Worm (Caenorhabditis elegans) whole organism, L1 larva: Measurements from ENCODE around the gene sups-1.

Source experiments
- C04F5.9 ChIP-seq: sonication (generic microtip); optimal IDR thresholded peaks from 2 replicates; lab custom pipeline; 2016; ENCODE audit warnings: missing genetic modification characterization, missing compliant biosample characterization
- C16A3.4 ChIP-seq: fragments of 150-350 bp; optimal IDR thresholded peaks from 2 replicates; lab custom pipeline; 2014; ENCODE audit warnings: missing biosample characterization, missing genetic modification characterization
- aly-2 ChIP-seq: fragments of 150-350 bp; optimal IDR thresholded peaks from 2 replicates; lab custom pipeline; 2014; ENCODE audit warnings: missing biosample characterization, missing genetic modification characterization
- blmp-1 ChIP-seq: fragments of 150-350 bp; optimal IDR thresholded peaks from 2 replicates; lab custom pipeline; 2014; ENCODE audit warnings: missing biosample characterization, missing genetic modification characterization
- ces-1 ChIP-seq: fragments of 150-350 bp; optimal IDR thresholded peaks from 2 replicates; lab custom pipeline; 2014; ENCODE audit warnings: missing biosample characterization, missing genetic modification reagents, missing genetic modification characterization
- dpl-1 ChIP-seq, 3 experiments: fragments of 150-350 bp in 2 of 3; sonication (generic microtip) in 1 of 3; optimal IDR thresholded peaks; 2 replicates each; lab custom pipeline; 2014 to 2017; ENCODE audit warnings: missing biosample characterization in 3 of 3, missing genetic modification characterization in 3 of 3, missing genetic modification reagents in 3 of 3
- dsc-1 ChIP-seq: sonication (generic microtip); optimal IDR thresholded peaks from 2 replicates; lab custom pipeline; 2016; ENCODE audit warnings: mild to moderate bottlenecking, missing genetic modification characterization, missing compliant biosample characterization
- efl-1 ChIP-seq, 4 experiments: fragments of 150-350 bp; optimal IDR thresholded peaks in 3 of 4; peaks in 1 of 4; 1 replicate in 1 of 4; 2 replicates in 3 of 4; lab custom pipeline; 2014; ENCODE audit warnings: missing biosample characterization in 2 of 4, missing genetic modification characterization in 2 of 4, missing genetic modification reagents in 2 of 4
- egl-13 ChIP-seq: sonication (generic microtip); optimal IDR thresholded peaks from 2 replicates; lab custom pipeline; 2016; ENCODE audit warnings: missing genotype, missing genetic modification reagents, missing genetic modification characterization, missing compliant biosample characterization
- egl-27 ChIP-seq, 2 experiments: fragments of 150-350 bp in 1 of 2; sonication (generic microtip); optimal IDR thresholded peaks; 3 replicates each; lab custom pipeline; 2017 to 2018; ENCODE audit warnings: missing biosample characterization in 2 of 2, missing genetic modification characterization in 2 of 2, missing genetic modification reagents in 2 of 2
- elt-2 ChIP-seq: sonication (generic microtip); optimal IDR thresholded peaks from 2 replicates; lab custom pipeline; 2016; ENCODE audit warnings: missing genetic modification characterization, mild to moderate bottlenecking, inconsistent platforms, missing compliant biosample characterization, missing genetic modification reagents
- elt-3 ChIP-seq, 6 experiments: fragments of 150-350 bp in 1 of 6; sonication (generic microtip); optimal IDR thresholded peaks; 2 replicates each; lab custom pipeline; 2017 to 2018; ENCODE audit warnings: missing biosample characterization in 6 of 6, missing genetic modification characterization in 6 of 6, inconsistent platforms in 1 of 6
- fkh-4 ChIP-seq: sonication (generic microtip); optimal IDR thresholded peaks from 2 replicates; lab custom pipeline; 2016; ENCODE audit warnings: missing compliant biosample characterization, missing genetic modification characterization, borderline replicate concordance
- fkh-8 ChIP-seq: sonication (generic microtip); optimal IDR thresholded peaks from 2 replicates; lab custom pipeline; 2016; ENCODE audit warnings: mild to moderate bottlenecking, missing genetic modification characterization, missing compliant biosample characterization
- fos-1 ChIP-seq: fragments of 150-350 bp; optimal IDR thresholded peaks from 2 replicates; lab custom pipeline; 2014; ENCODE audit warnings: missing biosample characterization, missing genetic modification characterization
- grh-1 ChIP-seq: fragments of 200-800 bp; sonication (Bioruptor generic); IDR thresholded peaks from 2 replicates; pipeline ENCODE4 v1.3.6; 2022; ENCODE audit warnings: missing genetic modification reagents, missing genetic modification characterization, missing compliant biosample characterization
- hpl-2 ChIP-seq: fragments of 150-350 bp; optimal IDR thresholded peaks from 2 replicates; lab custom pipeline; 2014; ENCODE audit warnings: missing biosample characterization, missing genetic modification reagents, missing genetic modification characterization
- irx-1 ChIP-seq: sonication (generic microtip); optimal IDR thresholded peaks from 2 replicates; lab custom pipeline; 2016; ENCODE audit warnings: missing genetic modification characterization, missing compliant biosample characterization
- isw-1 ChIP-seq: fragments of 200-800 bp; sonication (Bioruptor generic); IDR thresholded peaks from 2 replicates; pipeline ENCODE4 v1.3.6; 2022; ENCODE audit warnings: missing genetic modification characterization, missing compliant biosample characterization
- jun-1 ChIP-seq: fragments of 150-350 bp; optimal IDR thresholded peaks from 2 replicates; lab custom pipeline; 2014; ENCODE audit warnings: missing biosample characterization, missing genetic modification reagents, missing genetic modification characterization
- lin-13 ChIP-seq: fragments of 150-350 bp; optimal IDR thresholded peaks from 2 replicates; lab custom pipeline; 2014; ENCODE audit warnings: missing biosample characterization, missing genetic modification reagents, missing genetic modification characterization
- lin-14 ChIP-seq: fragments of 200-800 bp; sonication (Bioruptor generic); optimal IDR thresholded peaks from 2 replicates; lab custom pipeline; 2018; ENCODE audit warnings: mild to moderate bottlenecking, missing genetic modification characterization, moderate library complexity, missing compliant biosample characterization
- lin-35 ChIP-seq, 2 experiments: fragments of 150-350 bp; optimal IDR thresholded peaks; 2 replicates each; lab custom pipeline; 2014; ENCODE audit warnings: missing biosample characterization in 2 of 2, missing genetic modification characterization in 2 of 2, missing genetic modification reagents in 2 of 2
- lir-3 ChIP-seq: sonication (generic microtip); optimal IDR thresholded peaks from 2 replicates; lab custom pipeline; 2016; ENCODE audit warnings: mild to moderate bottlenecking, missing genetic modification characterization, moderate library complexity, missing compliant biosample characterization; ENCODE audit not compliant: poor library complexity
- lsy-2 ChIP-seq, 2 experiments: fragments of 150-350 bp; optimal IDR thresholded peaks; 2 replicates each; lab custom pipeline; 2014; ENCODE audit warnings: missing biosample characterization in 2 of 2, missing genetic modification characterization in 2 of 2
- mab-9 ChIP-seq: fragments of 200-800 bp; sonication (Bioruptor generic); IDR thresholded peaks from 2 replicates; pipeline ENCODE4 v1.3.6; 2022; ENCODE audit warnings: missing genetic modification reagents, missing genetic modification characterization, missing compliant biosample characterization
- mdl-1 ChIP-seq, 2 experiments: fragments of 150-350 bp; optimal IDR thresholded peaks; 2 replicates each; lab custom pipeline; 2014 to 2017; ENCODE audit warnings: missing biosample characterization in 2 of 2, missing genetic modification characterization in 2 of 2, inconsistent platforms in 1 of 2
- mep-1 ChIP-seq: fragments of 150-350 bp; optimal IDR thresholded peaks from 2 replicates; lab custom pipeline; 2014; ENCODE audit warnings: missing biosample characterization, missing genetic modification characterization
- nhr-19 ChIP-seq: fragments of 200-800 bp; sonication (Bioruptor generic); conservative IDR thresholded peaks from 2 replicates; pipeline ENCODE4 v1.3.6; 2022; ENCODE audit warnings: missing genetic modification characterization, missing compliant biosample characterization
- nhr-20 ChIP-seq: sonication (generic microtip); optimal IDR thresholded peaks from 2 replicates; lab custom pipeline; 2016; ENCODE audit warnings: mild to moderate bottlenecking, missing genetic modification characterization, missing compliant biosample characterization
- nhr-237 ChIP-seq: fragments of 150-350 bp; optimal IDR thresholded peaks from 2 replicates; lab custom pipeline; 2014; ENCODE audit warnings: missing biosample characterization, missing genetic modification characterization
- nhr-47 ChIP-seq: sonication (generic microtip); optimal IDR thresholded peaks from 2 replicates; lab custom pipeline; 2016; ENCODE audit warnings: mild to moderate bottlenecking, missing genetic modification characterization, moderate library complexity, missing compliant biosample characterization
- nhr-71 ChIP-seq: sonication (generic microtip); optimal IDR thresholded peaks from 2 replicates; lab custom pipeline; 2016; ENCODE audit warnings: mild to moderate bottlenecking, missing genetic modification characterization, moderate library complexity, missing compliant biosample characterization
- nhr-77 ChIP-seq: fragments of 150-350 bp; optimal IDR thresholded peaks from 2 replicates; lab custom pipeline; 2014; ENCODE audit warnings: missing biosample characterization, missing genetic modification characterization
- nhr-85 ChIP-seq: sonication (generic microtip); peaks from one replicate; lab custom pipeline; 2016; ENCODE audit warnings: missing genetic modification characterization, inconsistent platforms, missing compliant biosample characterization
- nhr-90 ChIP-seq: sonication (generic microtip); optimal IDR thresholded peaks from 2 replicates; lab custom pipeline; 2016; ENCODE audit warnings: mild to moderate bottlenecking, missing genetic modification characterization, missing compliant biosample characterization; ENCODE audit not compliant: poor library complexity
- pag-3 ChIP-seq: sonication (generic microtip); optimal IDR thresholded peaks from 2 replicates; lab custom pipeline; 2017; ENCODE audit warnings: missing genetic modification characterization, mild to moderate bottlenecking, missing compliant biosample characterization, antibody characterized with exemption, borderline replicate concordance; ENCODE audit not compliant: insufficient read depth
- pax-3 ChIP-seq: fragments of 200-800 bp; sonication (Bioruptor generic); optimal IDR thresholded peaks from 2 replicates; lab custom pipeline; 2018; ENCODE audit warnings: mild to moderate bottlenecking, missing genetic modification characterization, moderate library complexity, missing compliant biosample characterization
- rnt-1 ChIP-seq: sonication (generic microtip); optimal IDR thresholded peaks from 2 replicates; lab custom pipeline; 2016; ENCODE audit warnings: mild to moderate bottlenecking, missing genetic modification characterization, moderate library complexity, missing compliant biosample characterization
- skn-1 ChIP-seq: fragments of 150-350 bp; optimal IDR thresholded peaks from 2 replicates; lab custom pipeline; 2014; ENCODE audit warnings: missing biosample characterization, missing genetic modification characterization
- snu-23 ChIP-seq: sonication (generic microtip); optimal IDR thresholded peaks from 2 replicates; lab custom pipeline; 2016; ENCODE audit warnings: missing genetic modification characterization, missing compliant biosample characterization
- sox-4 ChIP-seq: sonication (generic microtip); optimal IDR thresholded peaks from 2 replicates; lab custom pipeline; 2016; ENCODE audit warnings: missing genetic modification characterization, missing compliant biosample characterization
- swsn-7 ChIP-seq: sonication (generic microtip); optimal IDR thresholded peaks from 2 replicates; lab custom pipeline; 2016; ENCODE audit warnings: missing genetic modification characterization, missing compliant biosample characterization
- tbx-2 ChIP-seq: sonication (generic microtip); optimal IDR thresholded peaks from 2 replicates; lab custom pipeline; 2016; ENCODE audit warnings: missing genetic modification characterization, missing compliant biosample characterization
- tlp-1 ChIP-seq: fragments of 150-350 bp; optimal IDR thresholded peaks from 2 replicates; lab custom pipeline; 2014; ENCODE audit warnings: missing biosample characterization, missing genetic modification characterization
- unc-130 ChIP-seq: fragments of 150-350 bp; optimal IDR thresholded peaks from 2 replicates; lab custom pipeline; 2017; ENCODE audit warnings: missing biosample characterization, missing genetic modification characterization, inconsistent platforms
- unc-62 ChIP-seq: fragments of 150-350 bp; optimal IDR thresholded peaks from 2 replicates; lab custom pipeline; 2014; ENCODE audit warnings: missing biosample characterization, missing genetic modification reagents, missing genetic modification characterization
- vab-15 ChIP-seq: sonication (generic microtip); optimal IDR thresholded peaks from 2 replicates; lab custom pipeline; 2017; ENCODE audit warnings: missing genotype, mild to moderate bottlenecking, missing genetic modification characterization, missing compliant biosample characterization
- xbp-1 ChIP-seq: sonication (generic microtip); optimal IDR thresholded peaks from 2 replicates; lab custom pipeline; 2016; ENCODE audit warnings: missing genetic modification characterization, missing compliant biosample characterization
- zip-4 ChIP-seq: fragments of 200-800 bp; sonication (Bioruptor generic); optimal IDR thresholded peaks from 2 replicates; lab custom pipeline; 2018; ENCODE audit warnings: mild to moderate bottlenecking, missing genetic modification characterization, moderate library complexity, missing compliant biosample characterization
- ztf-4 ChIP-seq: fragments of 150-350 bp; optimal IDR thresholded peaks from 2 replicates; lab custom pipeline; 2014; ENCODE audit warnings: missing biosample characterization, missing genetic modification characterization

sups-1 gene

DNA sequence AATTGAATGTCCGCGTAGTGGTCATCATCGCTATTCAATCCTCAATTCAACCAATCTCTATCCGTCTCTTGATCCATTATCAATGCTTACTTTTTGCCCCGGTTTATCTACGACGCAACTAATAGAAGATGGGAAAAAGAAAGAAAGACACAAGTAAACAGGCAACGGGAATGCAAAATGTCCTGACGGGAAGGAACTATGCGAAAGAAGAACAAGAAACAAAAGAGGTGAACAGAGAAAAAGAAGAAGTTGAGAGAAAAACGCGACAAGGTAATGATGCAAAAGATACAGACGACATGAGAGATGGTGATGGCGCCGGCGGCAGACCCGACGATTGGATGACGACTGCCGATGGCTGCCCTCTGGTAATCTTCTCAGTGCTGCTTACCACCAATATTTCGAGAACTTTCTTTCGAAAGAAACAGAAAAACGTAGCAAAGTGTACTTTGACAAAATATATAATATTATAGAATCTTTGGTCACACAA is 38.1 kb downstream of the sups-1 start:
- TF ChIP-seq lsy-2 (tag; optimal IDR thresholded peaks at IDR 0.05; lab: Kevin White, UChicago): peak; percentile 60 to 85
- peak; percentile 82 for TF ChIP-seq nhr-90 (tag; lab: Kevin White, UChicago)
- TF ChIP-seq ztf-4 (tag; lab: Kevin White, UChicago): peak; percentile 23
- TF ChIP-seq pax-3 (tag; lab: Kevin White, UChicago): no peak
- TF ChIP-seq pag-3 (tag; lab: Kevin White, UChicago): peak; percentile 15
- TF ChIP-seq vab-15 (tag; lab: Kevin White, UChicago): no peak
- TF ChIP-seq lin-13 (GFP tag; lab: Kevin White, UChicago): peak; percentile 31
- TF ChIP-seq xbp-1 (tag; lab: Kevin White, UChicago): peak; percentile 77
- no peak for TF ChIP-seq fkh-8 (tag; lab: Kevin White, UChicago)
- no peak for TF ChIP-seq sox-4
- peak; percentile 86 for TF ChIP-seq mep-1
- peak; percentile 72; the same call in 1 of the 2 replicates for TF ChIP-seq nhr-19 (GFP tag; lab: Robert Waterston, UW)
- TF ChIP-seq lin-14 (GFP tag; lab: Kevin White, UChicago): peak; percentile 94
- TF ChIP-seq swsn-7 (tag; lab: Kevin White, UChicago): peak; percentile 69
- peak; percentile 75 for TF ChIP-seq rnt-1
- no peak for TF ChIP-seq C04F5.9 (tag; lab: Kevin White, UChicago)
- TF ChIP-seq tbx-2: peak; percentile 82
- no peak for TF ChIP-seq aly-2 (tag; lab: Kevin White, UChicago)
- TF ChIP-seq elt-3 (tag; optimal IDR thresholded peaks at IDR 0.05; lab: Kevin White, UChicago): peak; percentile 45 to 89 (median 70)
- TF ChIP-seq blmp-1 (tag; lab: Kevin White, UChicago): peak; percentile 91
- TF ChIP-seq unc-62: no peak
- peak; percentile 12 for TF ChIP-seq egl-13 (tag; lab: Kevin White, UChicago)
- peak; percentile 25 for TF ChIP-seq irx-1
- TF ChIP-seq mdl-1 (tag; optimal IDR thresholded peaks at IDR 0.05; lab: Kevin White, UChicago): peak in 1 of 2 experiments; percentile 80
- TF ChIP-seq jun-1 (tag; lab: Kevin White, UChicago): peak; percentile 76
- no peak for TF ChIP-seq zip-4 (GFP tag; lab: Kevin White, UChicago)
- TF ChIP-seq egl-27 (tag; optimal IDR thresholded peaks at IDR 0.05; lab: Kevin White, UChicago): peak; percentile 9 to 16
- TF ChIP-seq efl-1 (optimal IDR thresholded peaks at IDR 0.05; lab: Kevin White, UChicago): peak; percentile 13 to 37
- peak; percentile 24 to 94 for TF ChIP-seq efl-1 (GFP tag; optimal IDR thresholded peaks at IDR 0.05 in 1 of 2; lab: Kevin White, UChicago)
- peak; percentile 94 for TF ChIP-seq nhr-85
- no peak for TF ChIP-seq mab-9 (GFP tag; lab: Robert Waterston, UW)
- no peak for TF ChIP-seq hpl-2 (GFP tag; lab: Kevin White, UChicago)
- TF ChIP-seq dsc-1 (tag; lab: Kevin White, UChicago): no peak
- peak; percentile 35 for TF ChIP-seq fos-1 (tag; lab: Kevin White, UChicago)
- peak; percentile 68 for TF ChIP-seq nhr-77 (tag; lab: Kevin White, UChicago)
- TF ChIP-seq nhr-20: peak; percentile 94
- peak; percentile 34 to 76 for TF ChIP-seq lin-35 (GFP tag; optimal IDR thresholded peaks at IDR 0.05; lab: Kevin White, UChicago)
- peak; percentile 20 for TF ChIP-seq nhr-237 (tag; lab: Kevin White, UChicago)
- peak; percentile 9 for TF ChIP-seq lir-3
- no peak for TF ChIP-seq tlp-1
- TF ChIP-seq nhr-47 (tag; lab: Kevin White, UChicago): peak; percentile 60
- TF ChIP-seq skn-1 (tag; lab: Kevin White, UChicago): peak; percentile 41
- TF ChIP-seq unc-130 (tag; lab: Kevin White, UChicago): peak; percentile 85
- no peak for TF ChIP-seq isw-1
- TF ChIP-seq fkh-4 (tag; lab: Kevin White, UChicago): no peak
- peak; percentile 53; the same call in 1 of the 2 replicates for TF ChIP-seq grh-1 (GFP tag; lab: Robert Waterston, UW)
- peak; percentile 95 for TF ChIP-seq snu-23 (GFP tag; lab: Kevin White, UChicago)
- peak; percentile 78 for TF ChIP-seq elt-2 (tag; lab: Kevin White, UChicago)
- no peak for TF ChIP-seq ces-1
- TF ChIP-seq nhr-71 (tag; lab: Kevin White, UChicago): peak; percentile 90
- TF ChIP-seq C16A3.4 (tag; lab: Kevin White, UChicago): peak; percentile 72
- TF ChIP-seq dpl-1 (GFP tag; optimal IDR thresholded peaks at IDR 0.05; lab: Kevin White, UChicago): peak in 1 of 3 experiments; percentile 43
